Worm (Caenorhabditis elegans): ENCODE measurements around the gene srz-72.

srz-72 gene

DNA sequence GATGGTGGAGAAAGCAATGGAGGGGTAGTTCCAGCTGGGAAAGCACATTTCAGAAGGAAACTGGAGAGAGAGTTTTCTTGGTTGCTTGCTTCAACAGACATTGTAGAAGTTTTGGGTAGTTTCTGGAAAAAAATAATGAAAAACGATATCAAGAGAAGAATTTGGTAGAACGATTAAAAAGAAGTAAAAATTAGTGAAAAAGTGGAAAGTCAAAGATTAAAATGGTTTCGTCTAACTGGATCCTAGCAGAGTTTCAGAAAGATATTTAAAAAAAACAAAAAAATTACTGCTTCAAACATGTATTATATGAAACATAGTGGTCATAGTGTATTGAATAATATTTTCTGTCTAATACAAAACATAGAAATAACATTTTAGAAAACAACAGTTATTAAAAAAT lies 21.7 kb upstream of the srz-72 start, which contains the start of gene F38C2.7 (continued):
- TF ChIP-seq daf-16 (GFP tag; optimal IDR thresholded peaks at IDR 0.05): no peak
- TF ChIP-seq daf-16 (tag; optimal IDR thresholded peaks at IDR 0.05): no peak
- TF ChIP-seq madf-5 (GFP tag; IDR thresholded peaks at IDR 0.05): no peak

ce11 chrIV:16277902-16278301 lies 21.0 kb upstream of the srz-72 start, which contains the start of gene ccch-2:
Gene ccch-2 (plus strand): TSS chrIV:16278202.
- no peak for TF ChIP-seq cey-2 (tag; optimal IDR thresholded peaks at IDR 0.05; ENCODE audit: borderline replicate concordance, insufficient read depth)
- TF ChIP-seq tag-97 (GFP tag; IDR thresholded peaks at IDR 0.05): no peak
- no peak for TF ChIP-seq dve-1 (tag; optimal IDR thresholded peaks at IDR 0.05; ENCODE audit: insufficient read depth)
- TF ChIP-seq lsy-2 (tag; optimal IDR thresholded peaks at IDR 0.05): no peak
- no peak for TF ChIP-seq ces-1 (GFP tag; optimal IDR thresholded peaks at IDR 0.05)
- TF ChIP-seq attf-4 (tag; optimal IDR thresholded peaks at IDR 0.05): no peak
- no peak for TF ChIP-seq nhr-111 (GFP tag; optimal IDR thresholded peaks at IDR 0.05)
- no peak for TF ChIP-seq ceh-28 (tag; optimal IDR thresholded peaks at IDR 0.05)
- no peak for TF ChIP-seq ceh-44 (GFP tag; IDR thresholded peaks at IDR 0.05)
- no peak for TF ChIP-seq nhr-41 (GFP tag; IDR thresholded peaks at IDR 0.05)
- no peak for TF ChIP-seq hlh-11 (tag; optimal IDR thresholded peaks at IDR 0.05)
- no peak for TF ChIP-seq F26F4.8 (GFP tag; conservative IDR thresholded peaks at IDR 0.05)

ce11 chrIV:16280614-16281013 lies 18.3 kb upstream of the srz-72 start, which contains the start of gene clec-191:
Gene clec-191 (minus strand): TSS chrIV:16280714.
- TF ChIP-seq tag-97 (GFP tag; IDR thresholded peaks at IDR 0.05): no peak
- TF ChIP-seq zfp-2 (tag; optimal IDR thresholded peaks at IDR 0.05): no peak
- TF ChIP-seq lin-29 (GFP tag; IDR thresholded peaks at IDR 0.05): no peak
- TF ChIP-seq nhr-28 (tag; optimal IDR thresholded peaks at IDR 0.05): no peak

ce11 chrIV:16290745-16291144 lies 8.2 kb upstream of the srz-72 start, which contains the start of gene srz-75:
Gene srz-75 (minus strand): TSS chrIV:16290845.
- TF ChIP-seq cey-2 (tag; optimal IDR thresholded peaks at IDR 0.05; ENCODE audit: borderline replicate concordance, insufficient read depth) (no peak), ceh-44 (GFP tag; IDR thresholded peaks at IDR 0.05) (no peak), ceh-32 (tag; optimal IDR thresholded peaks at IDR 0.05; ENCODE audit: poor library complexity) (no peak), php-3 (GFP tag; IDR thresholded peaks at IDR 0.05) (no peak), pqm-1 (tag; optimal IDR thresholded peaks at IDR 0.05) (no peak), snpc-1.2 (GFP tag; IDR thresholded peaks at IDR 0.05) (no peak), ctbp-1 (GFP tag; IDR thresholded peaks at IDR 0.05) (no peak), hif-1 (tag; optimal IDR thresholded peaks at IDR 0.05) (no peak), aly-2 (tag; optimal IDR thresholded peaks at IDR 0.05) (no peak), nhr-25 (tag; optimal IDR thresholded peaks at IDR 0.05; ENCODE audit: borderline replicate concordance, insufficient read depth) (no peak), aha-1 (tag) (peak; percentile 64), rbr-2 (tag; optimal IDR thresholded peaks at IDR 0.05) (no peak), unc-62 (GFP tag; optimal IDR thresholded peaks at IDR 0.05 in 1 of 2) (peak in 1 of 2 experiments; percentile 77), unc-62 (tag; optimal IDR thresholded peaks at IDR 0.05) (no peak), sdz-12 (GFP tag; optimal IDR thresholded peaks at IDR 0.05) (no peak)

- TF ChIP-seq aha-1 (tag) (no peak), daf-16 (GFP tag; optimal IDR thresholded peaks at IDR 0.05) (no peak), daf-16 (tag; optimal IDR thresholded peaks at IDR 0.05) (peak; percentile 69), pqm-1 (tag; optimal IDR thresholded peaks at IDR 0.05) (peak; percentile 68), dmd-9 (GFP tag; IDR thresholded peaks at IDR 0.05) (no peak)
Observed at ce11 chrIV:16293889-16294288, 5.1 kb upstream of the srz-72 start.
